Worm (Caenorhabditis elegans) whole organism, L1 larva: ENCODE results near the gene K02B2.6.

ENCODE experiments used
- C04F5.9 ChIP-seq: sonication (generic microtip); optimal IDR thresholded peaks from 2 replicates; lab custom pipeline; 2016; ENCODE audit warnings: missing genetic modification characterization, missing compliant biosample characterization
- F16B12.6 ChIP-seq: fragments of 150-350 bp; optimal IDR thresholded peaks from 2 replicates; lab custom pipeline; 2014; ENCODE audit warnings: missing biosample characterization, missing genetic modification characterization
- Y116A8C.19 ChIP-seq: sonication (generic microtip); optimal IDR thresholded peaks from 2 replicates; lab custom pipeline; 2016; ENCODE audit warnings: missing compliant biosample characterization, missing genetic modification characterization, borderline replicate concordance
- alr-1 ChIP-seq: fragments of 200-800 bp; sonication (Bioruptor generic); optimal IDR thresholded peaks from 2 replicates; lab custom pipeline; 2018; ENCODE audit warnings: borderline replicate concordance, mild to moderate bottlenecking, missing genetic modification characterization, missing compliant biosample characterization
- blmp-1 ChIP-seq: fragments of 150-350 bp; optimal IDR thresholded peaks from 2 replicates; lab custom pipeline; 2014; ENCODE audit warnings: missing biosample characterization, missing genetic modification characterization
- ceh-8 ChIP-seq: fragments of 200-800 bp; sonication (Bioruptor generic); optimal IDR thresholded peaks from 2 replicates; lab custom pipeline; 2018; ENCODE audit warnings: mild to moderate bottlenecking, missing genetic modification characterization, moderate library complexity, missing compliant biosample characterization
- ceh-88 ChIP-seq: fragments of 200-800 bp; sonication (Bioruptor generic); IDR thresholded peaks from 2 replicates; pipeline ENCODE4 v1.3.6; 2022; ENCODE audit warnings: missing genetic modification characterization, missing compliant biosample characterization
- ceh-90 ChIP-seq: sonication (generic microtip); optimal IDR thresholded peaks from 2 replicates; lab custom pipeline; 2016; ENCODE audit warnings: missing genetic modification characterization, missing compliant biosample characterization
- ces-1 ChIP-seq: fragments of 150-350 bp; optimal IDR thresholded peaks from 2 replicates; lab custom pipeline; 2014; ENCODE audit warnings: missing biosample characterization, missing genetic modification reagents, missing genetic modification characterization
- dpl-1 ChIP-seq, 3 experiments: fragments of 150-350 bp in 2 of 3; sonication (generic microtip) in 1 of 3; optimal IDR thresholded peaks; 2 replicates each; lab custom pipeline; 2014 to 2017; ENCODE audit warnings: missing biosample characterization in 3 of 3, missing genetic modification characterization in 3 of 3, missing genetic modification reagents in 3 of 3
- efl-1 ChIP-seq, 4 experiments: fragments of 150-350 bp; optimal IDR thresholded peaks in 3 of 4; peaks in 1 of 4; 1 replicate in 1 of 4; 2 replicates in 3 of 4; lab custom pipeline; 2014; ENCODE audit warnings: missing biosample characterization in 2 of 4, missing genetic modification characterization in 2 of 4, missing genetic modification reagents in 2 of 4
- elt-2 ChIP-seq: sonication (generic microtip); optimal IDR thresholded peaks from 2 replicates; lab custom pipeline; 2016; ENCODE audit warnings: missing genetic modification characterization, mild to moderate bottlenecking, inconsistent platforms, missing compliant biosample characterization, missing genetic modification reagents
- elt-3 ChIP-seq, 6 experiments: fragments of 150-350 bp in 1 of 6; sonication (generic microtip); optimal IDR thresholded peaks; 2 replicates each; lab custom pipeline; 2017 to 2018; ENCODE audit warnings: missing biosample characterization in 6 of 6, missing genetic modification characterization in 6 of 6, inconsistent platforms in 1 of 6
- ets-5 ChIP-seq: fragments of 200-800 bp; sonication (Bioruptor generic); IDR thresholded peaks from 2 replicates; pipeline ENCODE4 v1.3.6; 2022; ENCODE audit warnings: missing genetic modification characterization, missing compliant biosample characterization
- fkh-8 ChIP-seq: sonication (generic microtip); optimal IDR thresholded peaks from 2 replicates; lab custom pipeline; 2016; ENCODE audit warnings: mild to moderate bottlenecking, missing genetic modification characterization, missing compliant biosample characterization
- grh-1 ChIP-seq: fragments of 200-800 bp; sonication (Bioruptor generic); IDR thresholded peaks from 2 replicates; pipeline ENCODE4 v1.3.6; 2022; ENCODE audit warnings: missing genetic modification reagents, missing genetic modification characterization, missing compliant biosample characterization
- hlh-4 ChIP-seq: sonication (generic microtip); optimal IDR thresholded peaks from 2 replicates; lab custom pipeline; 2016; ENCODE audit warnings: mild to moderate bottlenecking, missing genetic modification characterization, missing compliant biosample characterization
- irx-1 ChIP-seq: sonication (generic microtip); optimal IDR thresholded peaks from 2 replicates; lab custom pipeline; 2016; ENCODE audit warnings: missing genetic modification characterization, missing compliant biosample characterization
- lin-13 ChIP-seq: fragments of 150-350 bp; optimal IDR thresholded peaks from 2 replicates; lab custom pipeline; 2014; ENCODE audit warnings: missing biosample characterization, missing genetic modification reagents, missing genetic modification characterization
- lin-35 ChIP-seq, 2 experiments: fragments of 150-350 bp; optimal IDR thresholded peaks; 2 replicates each; lab custom pipeline; 2014; ENCODE audit warnings: missing biosample characterization in 2 of 2, missing genetic modification characterization in 2 of 2, missing genetic modification reagents in 2 of 2
- lin-39 ChIP-seq: fragments of 150-350 bp; optimal IDR thresholded peaks from 2 replicates; lab custom pipeline; 2014; ENCODE audit warnings: missing biosample characterization, missing genetic modification reagents, missing genetic modification characterization
- lsy-2 ChIP-seq, 2 experiments: fragments of 150-350 bp; optimal IDR thresholded peaks; 2 replicates each; lab custom pipeline; 2014; ENCODE audit warnings: missing biosample characterization in 2 of 2, missing genetic modification characterization in 2 of 2
- mdl-1 ChIP-seq, 2 experiments: fragments of 150-350 bp; optimal IDR thresholded peaks; 2 replicates each; lab custom pipeline; 2014 to 2017; ENCODE audit warnings: missing biosample characterization in 2 of 2, missing genetic modification characterization in 2 of 2, inconsistent platforms in 1 of 2
- mep-1 ChIP-seq: fragments of 150-350 bp; optimal IDR thresholded peaks from 2 replicates; lab custom pipeline; 2014; ENCODE audit warnings: missing biosample characterization, missing genetic modification characterization
- nhr-11 ChIP-seq: fragments of 150-350 bp; optimal IDR thresholded peaks from 2 replicates; lab custom pipeline; 2014; ENCODE audit warnings: missing biosample characterization, missing genetic modification characterization
- nhr-20 ChIP-seq: sonication (generic microtip); optimal IDR thresholded peaks from 2 replicates; lab custom pipeline; 2016; ENCODE audit warnings: mild to moderate bottlenecking, missing genetic modification characterization, missing compliant biosample characterization
- nhr-237 ChIP-seq: fragments of 150-350 bp; optimal IDR thresholded peaks from 2 replicates; lab custom pipeline; 2014; ENCODE audit warnings: missing biosample characterization, missing genetic modification characterization
- nhr-47 ChIP-seq: sonication (generic microtip); optimal IDR thresholded peaks from 2 replicates; lab custom pipeline; 2016; ENCODE audit warnings: mild to moderate bottlenecking, missing genetic modification characterization, moderate library complexity, missing compliant biosample characterization
- nhr-71 ChIP-seq: sonication (generic microtip); optimal IDR thresholded peaks from 2 replicates; lab custom pipeline; 2016; ENCODE audit warnings: mild to moderate bottlenecking, missing genetic modification characterization, moderate library complexity, missing compliant biosample characterization
- pqm-1 ChIP-seq: sonication (generic microtip); optimal IDR thresholded peaks from 3 replicates; lab custom pipeline; 2017; ENCODE audit warnings: missing biosample characterization, missing genetic modification characterization
- rnt-1 ChIP-seq: sonication (generic microtip); optimal IDR thresholded peaks from 2 replicates; lab custom pipeline; 2016; ENCODE audit warnings: mild to moderate bottlenecking, missing genetic modification characterization, moderate library complexity, missing compliant biosample characterization
- skn-1 ChIP-seq: fragments of 150-350 bp; optimal IDR thresholded peaks from 2 replicates; lab custom pipeline; 2014; ENCODE audit warnings: missing biosample characterization, missing genetic modification characterization
- unc-130 ChIP-seq: fragments of 150-350 bp; optimal IDR thresholded peaks from 2 replicates; lab custom pipeline; 2017; ENCODE audit warnings: missing biosample characterization, missing genetic modification characterization, inconsistent platforms
- unc-30 ChIP-seq: sonication (generic microtip); optimal IDR thresholded peaks from 2 replicates; lab custom pipeline; 2017; ENCODE audit warnings: missing biosample characterization, missing genetic modification characterization
- unc-86 ChIP-seq: sonication (generic microtip); optimal IDR thresholded peaks from 2 replicates; lab custom pipeline; 2016; ENCODE audit warnings: missing genetic modification characterization, missing compliant biosample characterization
- unc-98 ChIP-seq: fragments of 200-800 bp; sonication (Bioruptor generic); IDR thresholded peaks from 2 replicates; pipeline ENCODE4 v1.3.6; 2022; ENCODE audit warnings: missing genetic modification characterization, missing compliant biosample characterization
- vab-15 ChIP-seq: sonication (generic microtip); optimal IDR thresholded peaks from 2 replicates; lab custom pipeline; 2017; ENCODE audit warnings: missing genotype, mild to moderate bottlenecking, missing genetic modification characterization, missing compliant biosample characterization
- xbp-1 ChIP-seq: sonication (generic microtip); optimal IDR thresholded peaks from 2 replicates; lab custom pipeline; 2016; ENCODE audit warnings: missing genetic modification characterization, missing compliant biosample characterization
- ztf-11 ChIP-seq, 2 experiments: sonication (generic microtip); optimal IDR thresholded peaks; 2 replicates each; lab custom pipeline; 2016 to 2017; ENCODE audit warnings: missing genetic modification characterization in 2 of 2, missing biosample characterization in 1 of 2, missing compliant biosample characterization in 1 of 2

K02B2.6 gene

ce11 chrIV:5939122-5939521 lies 22.9 kb downstream of the K02B2.6 start, which contains the start of gene mcu-1 (continued):
- TF ChIP-seq fkh-8 (tag; lab: Kevin White, UChicago) (no peak), rnt-1 (tag; lab: Kevin White, UChicago) (peak; percentile 15), grh-1 (GFP tag; lab: Robert Waterston, UW) (peak; percentile 92), nhr-47 (tag; lab: Kevin White, UChicago) (peak; percentile 7), blmp-1 (tag; lab: Kevin White, UChicago) (peak; percentile 95), unc-30 (tag; lab: Kevin White, UChicago) (no peak), hlh-4 (no peak), F16B12.6 (tag; lab: Kevin White, UChicago) (no peak), C04F5.9 (tag; lab: Kevin White, UChicago) (no peak), nhr-11 (tag; lab: Kevin White, UChicago) (no peak), nhr-237 (no peak), elt-2 (tag; lab: Kevin White, UChicago) (no peak), elt-3 (tag; optimal IDR thresholded peaks at IDR 0.05; lab: Kevin White, UChicago) (peak in 5 of 6 experiments; percentile 80 to 93 (median 89)), lsy-2 (tag; optimal IDR thresholded peaks at IDR 0.05; lab: Kevin White, UChicago) (peak in 1 of 2 experiments; percentile 48), ces-1 (GFP tag; lab: Kevin White, UChicago) (no peak), nhr-20 (tag; lab: Kevin White, UChicago) (peak; percentile 56), alr-1 (no peak), pqm-1 (tag; lab: Kevin White, UChicago) (no peak)

- TF ChIP-seq mdl-1 (tag; optimal IDR thresholded peaks at IDR 0.05; lab: Kevin White, UChicago) (no peak), vab-15 (tag; lab: Kevin White, UChicago) (no peak), ztf-11 (tag; optimal IDR thresholded peaks at IDR 0.05; lab: Kevin White, UChicago) (no peak), Y116A8C.19 (no peak), dpl-1 (GFP tag; optimal IDR thresholded peaks at IDR 0.05; lab: Kevin White, UChicago) (no peak), unc-86 (no peak), unc-98 (no peak), ceh-8 (GFP tag; lab: Kevin White, UChicago) (no peak), ceh-90 (tag; lab: Kevin White, UChicago) (no peak), lin-35 (GFP tag; optimal IDR thresholded peaks at IDR 0.05; lab: Kevin White, UChicago) (no peak), xbp-1 (tag; lab: Kevin White, UChicago) (no peak), ets-5 (GFP tag; lab: Robert Waterston, UW) (no peak), lin-13 (GFP tag; lab: Kevin White, UChicago) (no peak), unc-130 (no peak), ceh-88 (GFP tag; lab: Robert Waterston, UW) (no peak)
- TF ChIP-seq, all 84 proteins: peak for 0
These were observed 25.0 kb downstream of the K02B2.6 start for ce11 chrIV:5937106-5937505.

- TF ChIP-seq lin-39: no peak
- TF ChIP-seq nhr-71: no peak
- no peak for TF ChIP-seq elt-2 (tag; lab: Kevin White, UChicago)
- TF ChIP-seq mep-1 (tag; lab: Kevin White, UChicago): no peak
- TF ChIP-seq skn-1: no peak
- TF ChIP-seq efl-1 (optimal IDR thresholded peaks at IDR 0.05; lab: Kevin White, UChicago): no peak
- no peak for TF ChIP-seq efl-1 (GFP tag; optimal IDR thresholded peaks at IDR 0.05 in 1 of 2; lab: Kevin White, UChicago)
- TF ChIP-seq lin-13 (GFP tag; lab: Kevin White, UChicago): no peak
- TF ChIP-seq irx-1 (tag; lab: Kevin White, UChicago): no peak
These were observed 28.0 kb downstream of the K02B2.6 start, which contains the start of gene H32C10.1 for ce11 chrIV:5934046-5934445. TSS of gene H32C10.1 (plus strand) at chrIV:5934346.
